Worm (Caenorhabditis elegans) whole organism, dauer: ENCODE data around the gene ergi-1.
"Not testable (repeated sequence)": the region's sequence is repeated elsewhere in the genome, so short reads cannot be mapped to it uniquely, and the experiment has no call there.

ENCODE experiments used
- unc-62 ChIP-seq: sonication (generic microtip); optimal IDR thresholded peaks from 2 replicates; lab custom pipeline; 2017; ENCODE audit warnings: missing biosample characterization, missing genetic modification reagents, missing genetic modification characterization

The ergi-1 gene

DNA sequence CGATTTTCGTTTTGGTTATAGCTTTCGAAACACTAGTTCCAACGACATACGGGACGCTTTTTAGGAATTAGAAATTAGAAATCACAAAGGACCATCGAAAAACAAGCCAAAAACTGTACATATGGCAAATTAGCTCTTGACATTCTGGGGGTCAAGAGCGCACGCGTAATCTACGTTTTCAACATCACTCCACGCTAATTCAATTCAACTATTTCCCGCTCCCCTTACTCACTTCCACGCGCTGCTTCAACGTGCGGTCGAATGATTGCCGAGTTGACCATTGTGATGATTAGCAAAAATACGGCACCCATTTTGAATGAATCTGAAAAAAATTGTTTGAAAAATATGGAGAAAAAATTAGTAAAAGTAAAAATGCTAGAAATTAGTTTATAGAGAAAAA is 10.5 kb upstream of the ergi-1 start:
- TF ChIP-seq unc-62 (GFP tag; lab: Kevin White, UChicago): no peak

DNA sequence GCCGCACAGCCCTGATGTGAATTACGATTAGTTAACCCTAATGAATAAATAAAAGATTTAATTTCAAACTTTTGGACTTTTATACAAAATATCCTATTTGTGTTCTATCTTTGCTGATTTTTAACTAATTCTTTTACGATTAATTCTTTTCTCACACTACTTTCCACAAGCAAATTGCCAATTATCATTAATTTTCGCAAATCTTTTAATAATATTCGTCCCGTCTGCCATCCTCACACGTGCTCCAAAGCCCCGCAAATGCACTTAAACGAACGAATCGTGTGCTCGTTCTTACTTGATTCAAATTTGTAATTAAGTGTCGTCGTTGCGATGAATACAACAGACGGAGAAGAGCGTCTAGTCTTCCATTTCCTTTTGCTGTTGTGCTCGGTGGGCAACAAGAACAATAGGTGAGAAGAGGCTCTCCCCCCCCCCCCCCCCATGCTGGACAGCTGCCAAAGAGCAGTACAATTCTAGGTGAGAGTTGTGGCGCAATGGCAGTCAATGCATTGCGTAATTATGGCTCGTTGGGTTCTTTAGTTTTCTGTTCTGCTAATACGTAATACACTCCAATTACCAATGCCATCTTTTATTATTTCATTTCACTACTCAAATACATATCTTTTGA is 9.6 kb upstream of the ergi-1 start:
- TF ChIP-seq unc-62 (GFP tag; lab: Kevin White, UChicago): no peak

DNA sequence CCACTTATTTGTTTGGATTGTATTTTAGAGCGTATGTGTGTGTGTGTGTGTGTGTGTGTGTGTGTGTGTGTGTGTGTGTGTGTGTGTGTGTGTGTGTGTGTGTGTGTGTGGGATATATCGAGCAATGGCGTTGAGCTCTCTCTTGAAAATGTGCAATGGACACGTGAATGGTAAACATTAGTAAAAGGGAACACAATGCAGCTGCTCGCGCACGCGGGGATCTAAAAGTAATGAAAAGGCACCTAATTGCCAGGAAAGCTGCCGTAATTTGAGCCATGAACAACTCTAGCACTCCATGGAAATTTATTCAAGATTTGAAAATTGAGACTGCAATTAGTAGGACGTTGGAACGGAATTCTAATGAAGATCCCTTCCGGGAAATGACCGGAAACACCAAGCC is 8.2 kb upstream of the ergi-1 start:
- no peak for TF ChIP-seq unc-62 (GFP tag; lab: Kevin White, UChicago)

DNA sequence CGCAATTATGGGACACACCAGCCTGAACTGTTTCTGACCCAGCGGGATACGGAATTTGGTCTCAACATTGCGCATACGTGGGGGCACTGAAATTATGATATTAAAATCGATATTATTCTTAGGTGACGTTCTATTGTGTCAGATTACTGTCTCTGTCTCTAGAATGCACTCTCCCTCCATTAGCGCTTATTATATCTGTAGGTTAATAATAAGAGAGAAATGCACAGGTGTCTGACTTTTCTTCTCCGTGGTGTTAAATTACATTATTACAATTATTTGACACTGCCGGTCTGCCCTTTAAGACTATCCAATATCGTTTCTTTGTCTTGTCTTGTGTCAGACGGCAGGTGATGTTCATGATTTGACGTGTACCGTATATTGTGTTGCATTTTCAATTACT is 7.5 kb upstream of the ergi-1 start:
- no peak for TF ChIP-seq unc-62 (GFP tag; lab: Kevin White, UChicago)

ce11 chrX:2041448-2042138 is 6.5 kb upstream of the ergi-1 start:
- TF ChIP-seq unc-62 (GFP tag; lab: Kevin White, UChicago): no peak

ce11 chrX:2040877-2041276 is 5.8 kb upstream of the ergi-1 start:
- TF ChIP-seq unc-62 (GFP tag; lab: Kevin White, UChicago): no peak

DNA sequence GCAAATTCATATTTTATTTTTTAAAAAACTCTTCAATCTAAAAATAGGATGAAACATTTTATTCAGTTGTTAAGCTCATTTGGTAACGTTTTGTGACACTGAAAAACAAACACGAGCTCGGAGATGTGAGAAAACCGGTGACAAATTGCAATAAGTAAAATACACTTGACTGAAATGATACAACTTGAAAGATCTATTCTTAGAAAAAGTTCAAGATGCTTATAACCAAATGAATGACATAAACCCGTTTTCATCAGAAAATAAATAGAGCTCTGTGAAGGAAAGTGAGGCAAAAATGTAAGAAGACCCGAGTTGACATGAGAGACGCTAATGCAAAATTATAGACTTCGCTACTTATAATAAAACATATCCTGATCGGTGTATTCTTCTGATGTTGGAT is 4.3 kb upstream of the ergi-1 start, which contains the start of gene smex-2:
Gene smex-2 (minus strand): TSS at position 101 of the 400 bp plus-strand sequence.
- no peak for TF ChIP-seq unc-62 (GFP tag; lab: Kevin White, UChicago)

DNA sequence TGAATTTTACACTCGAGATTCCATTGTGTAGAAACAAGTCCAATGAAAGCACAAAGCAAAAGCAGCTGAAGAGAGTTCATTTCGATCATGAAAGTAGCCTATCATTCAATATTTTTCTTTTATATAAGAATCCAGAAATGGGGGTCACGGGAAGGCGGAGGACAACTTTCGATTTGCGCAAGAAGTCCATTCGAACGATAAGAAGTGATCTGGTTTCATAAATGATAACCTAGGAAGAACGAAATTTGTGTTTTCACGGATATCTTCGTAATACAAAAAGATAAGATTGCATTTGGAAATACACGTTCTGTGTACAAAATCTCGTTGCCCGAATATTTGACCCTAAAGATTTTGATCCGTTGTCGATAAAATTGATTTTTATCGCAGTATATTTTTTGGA is 3.7 kb downstream of the ergi-1 start, which contains the start of gene Y102A11A.5:
Gene Y102A11A.5 (minus strand): TSS at position 175 of the 400 bp plus-strand sequence.
- no peak for TF ChIP-seq unc-62 (GFP tag; lab: Kevin White, UChicago)

- TF ChIP-seq unc-62 (GFP tag; lab: Kevin White, UChicago): no peak
These were observed 4.2 kb downstream of the ergi-1 start for ce11 chrX:2030871-2031270.

ce11 chrX:2026342-2026741 is 8.7 kb downstream of the ergi-1 start, which contains the start of gene Y102A11A.2:
Gene Y102A11A.2 (plus strand): TSS chrX:2026642.
- not testable (repeated sequence) for TF ChIP-seq unc-62 (GFP tag; lab: Kevin White, UChicago)

ce11 chrX:2021558-2021957 is 13.5 kb downstream of the ergi-1 start:
- no peak for TF ChIP-seq unc-62 (GFP tag; lab: Kevin White, UChicago)

DNA sequence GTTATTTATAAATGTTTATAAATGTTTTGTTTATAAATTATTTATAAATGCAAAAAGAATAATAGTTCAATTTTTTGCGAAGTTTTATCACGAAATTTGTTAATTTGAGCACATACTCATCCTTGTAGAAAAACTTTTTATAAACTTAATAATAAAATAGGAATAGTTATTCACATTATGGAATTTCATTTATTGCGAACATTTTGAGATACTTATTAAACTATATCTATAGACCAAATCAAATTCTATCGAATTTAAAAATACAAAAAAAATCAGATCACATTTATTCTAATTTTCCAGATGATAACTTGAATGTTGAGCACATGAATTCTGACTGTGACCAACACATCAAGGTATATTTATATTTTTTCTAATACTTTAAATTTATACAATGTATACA is 16.2 kb downstream of the ergi-1 start, which contains the start of gene Y102A11A.3:
Gene Y102A11A.3 (plus strand): TSS at position 301 of the 400 bp plus-strand sequence.
- no peak for TF ChIP-seq unc-62 (GFP tag; lab: Kevin White, UChicago)

- no peak for TF ChIP-seq unc-62 (GFP tag; lab: Kevin White, UChicago)
These were observed 16.9 kb downstream of the ergi-1 start for ce11 chrX:2018211-2018610.

DNA sequence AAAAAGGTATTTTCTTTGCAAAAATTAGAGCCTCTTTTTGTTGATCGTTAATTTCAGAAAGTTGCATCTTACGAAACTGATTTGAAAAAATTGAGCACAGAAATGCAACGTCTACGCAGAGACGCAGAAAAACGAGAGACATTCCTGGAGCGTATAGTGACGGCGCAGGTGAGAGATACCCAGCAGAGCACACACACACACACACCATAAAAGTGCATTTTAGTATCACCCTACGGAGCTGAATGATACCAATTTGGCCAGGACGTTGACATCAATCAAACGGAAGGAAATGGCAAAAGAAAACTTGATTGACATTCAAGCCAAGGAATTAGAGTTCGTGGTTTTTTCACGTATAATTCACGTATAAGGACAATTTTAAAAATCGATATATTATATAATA is 20.6 kb downstream of the ergi-1 start:
- no peak for TF ChIP-seq unc-62 (GFP tag; lab: Kevin White, UChicago)

DNA sequence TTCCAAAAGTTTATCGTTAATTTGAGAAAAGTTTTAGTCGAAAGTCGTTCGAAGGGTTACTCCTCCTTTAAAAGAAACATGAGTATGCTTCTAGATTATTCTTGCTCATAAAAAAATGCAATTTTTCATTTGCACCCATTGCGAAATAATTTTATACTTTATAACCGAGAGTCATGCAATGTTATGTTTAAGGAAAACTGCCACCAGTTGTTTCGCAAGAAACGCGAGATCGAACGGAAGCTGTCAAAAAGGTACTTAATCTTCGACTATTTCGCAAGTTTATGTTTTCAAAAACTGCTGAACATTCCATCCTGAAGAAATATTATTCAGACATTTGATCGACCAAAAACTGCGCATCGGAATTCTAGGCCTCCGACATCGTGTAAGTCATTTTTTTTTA is 21.2 kb downstream of the ergi-1 start:
- no peak for TF ChIP-seq unc-62 (GFP tag; lab: Kevin White, UChicago)

ce11 chrX:2012491-2013201 is 22.4 kb downstream of the ergi-1 start, which contains the start of gene Y102A11A.9:
Gene Y102A11A.9 (plus strand): TSS chrX:2013151.
- no peak for TF ChIP-seq unc-62 (GFP tag; lab: Kevin White, UChicago)
